Fruit fly (Drosophila melanogaster) whole organism, embryonic: Measurements from ENCODE around the gene CG4629.
A peak's percentile ranks its signal among the peaks of the same experiment; 100 is the strongest.

Experiments
- ATbp ChIP-seq: fragments of 200-800 bp; sonication (Bioruptor generic); optimal IDR thresholded peaks from 2 replicates; lab custom pipeline; 2017; ENCODE audit warnings: missing biosample characterization, mild to moderate bottlenecking, missing genetic modification characterization, missing genetic modification reagents
- B-H2 ChIP-seq: fragments of 200-800 bp; sonication (Bioruptor generic); optimal IDR thresholded peaks from 2 replicates; lab custom pipeline; 2018; ENCODE audit warnings: missing biosample characterization, mild to moderate bottlenecking, missing genetic modification characterization
- Bdp1 ChIP-seq: fragments of 200-800 bp; sonication (Bioruptor generic); optimal IDR thresholded peaks from 3 replicates; lab custom pipeline; 2016; ENCODE audit warnings: missing biosample characterization, missing genetic modification characterization
- Bgb ChIP-seq: fragments of 200-800 bp; sonication (Bioruptor generic); IDR thresholded peaks from 2 replicates; pipeline ENCODE4 v1.3.6; 2022; ENCODE audit warnings: missing biosample characterization, missing genetic modification characterization; ENCODE audit not compliant: partially characterized antibody
- CG11093 ChIP-seq: fragments of 200-800 bp; sonication (Bioruptor generic); IDR thresholded peaks from 3 replicates; pipeline ENCODE4 v1.3.6; 2022; ENCODE audit warnings: missing biosample characterization, missing genetic modification characterization
- CG12104 ChIP-seq: fragments of 200-800 bp; sonication (Bioruptor generic); optimal IDR thresholded peaks from 3 replicates; lab custom pipeline; 2016; ENCODE audit warnings: missing biosample characterization, missing genetic modification characterization
- CG13775 ChIP-seq: fragments of 200-800 bp; sonication (Bioruptor generic); optimal IDR thresholded peaks from 3 replicates; lab custom pipeline; 2017; ENCODE audit warnings: missing biosample characterization, mild to moderate bottlenecking, missing genetic modification characterization
- CG15011 ChIP-seq: fragments of 200-800 bp; sonication (Bioruptor generic); optimal IDR thresholded peaks from 3 replicates; lab custom pipeline; 2018; ENCODE audit warnings: missing biosample characterization, mild to moderate bottlenecking, missing genetic modification characterization
- CG1529 ChIP-seq: fragments of 200-800 bp; sonication (Bioruptor generic); optimal IDR thresholded peaks from 3 replicates; lab custom pipeline; 2018; ENCODE audit warnings: missing biosample characterization, missing genetic modification characterization
- CG15479 ChIP-seq: fragments of 200-800 bp; sonication (Bioruptor generic); optimal IDR thresholded peaks from 3 replicates; lab custom pipeline; 2019; ENCODE audit warnings: missing biosample characterization, mild to moderate bottlenecking, missing genetic modification characterization, moderate library complexity
- CG15601 ChIP-seq: fragments of 200-800 bp; sonication (Bioruptor generic); optimal IDR thresholded peaks from 3 replicates; lab custom pipeline; 2019; ENCODE audit warnings: missing biosample characterization, mild to moderate bottlenecking, missing genetic modification characterization, moderate library complexity
- CG17186 ChIP-seq: fragments of 200-800 bp; sonication (Bioruptor generic); optimal IDR thresholded peaks from 3 replicates; lab custom pipeline; 2017; ENCODE audit warnings: missing biosample characterization, missing genetic modification reagents, missing genetic modification characterization
- CG18619 ChIP-seq: fragments of 200-800 bp; sonication (Bioruptor generic); optimal IDR thresholded peaks from 3 replicates; lab custom pipeline; 2017; ENCODE audit warnings: missing biosample characterization, mild to moderate bottlenecking, missing genetic modification characterization
- CG3065 ChIP-seq: fragments of 200-800 bp; sonication (Bioruptor generic); optimal IDR thresholded peaks from 2 replicates; lab custom pipeline; 2016; ENCODE audit warnings: missing biosample characterization, missing genetic modification characterization
- CG3281 ChIP-seq: fragments of 200-800 bp; sonication (Bioruptor generic); optimal IDR thresholded peaks from 3 replicates; lab custom pipeline; 2017; ENCODE audit warnings: missing biosample characterization, mild to moderate bottlenecking, missing genetic modification characterization
- CG5245 ChIP-seq: fragments of 200-800 bp; sonication (Bioruptor generic); optimal IDR thresholded peaks from 3 replicates; lab custom pipeline; 2016; ENCODE audit warnings: missing biosample characterization, missing genetic modification characterization
- CG6654 ChIP-seq: fragments of 200-800 bp; sonication (Bioruptor generic); optimal IDR thresholded peaks from 2 replicates; lab custom pipeline; 2017; ENCODE audit warnings: missing biosample characterization, mild to moderate bottlenecking, missing genetic modification characterization
- CG6689 ChIP-seq: fragments of 200-800 bp; sonication (Bioruptor generic); IDR thresholded peaks from 2 replicates; pipeline ENCODE4 v1.3.6; 2022; ENCODE audit warnings: missing biosample characterization, missing genetic modification characterization
- CG6765 ChIP-seq: fragments of 200-800 bp; sonication (Bioruptor generic); optimal IDR thresholded peaks from 3 replicates; lab custom pipeline; 2017; ENCODE audit warnings: missing biosample characterization, mild to moderate bottlenecking, missing genetic modification characterization
- CG7963 ChIP-seq: fragments of 200-800 bp; sonication (Bioruptor generic); IDR thresholded peaks from 3 replicates; pipeline ENCODE4 v1.3.6; 2022; ENCODE audit warnings: missing biosample characterization, missing genetic modification characterization; ENCODE audit not compliant: partially characterized antibody
- CG8290 ChIP-seq, 3 experiments: fragments of 200-800 bp; sonication (Bioruptor generic); optimal IDR thresholded peaks; 2 replicates each; lab custom pipeline; 2016 to 2019; ENCODE audit warnings: missing biosample characterization in 3 of 3, missing genetic modification characterization in 3 of 3, mild to moderate bottlenecking in 2 of 3, moderate library complexity in 1 of 3
- D19A ChIP-seq: fragments of 200-800 bp; optimal IDR thresholded peaks from 3 replicates; lab custom pipeline; 2019; ENCODE audit warnings: missing biosample characterization, mild to moderate bottlenecking, missing genetic modification characterization, moderate library complexity
- Gug ChIP-seq: fragments of 200-800 bp; sonication (Bioruptor generic); IDR thresholded peaks from 4 replicates; pipeline ENCODE4 v1.3.6; 2022; ENCODE audit warnings: missing biosample characterization, missing genetic modification characterization
- H15 ChIP-seq: fragments of 200-800 bp; sonication (Bioruptor generic); IDR thresholded peaks from 3 replicates; pipeline ENCODE4 v1.3.6; 2022; ENCODE audit warnings: missing biosample characterization, missing genetic modification characterization
- H2.0 ChIP-seq: fragments of 200-800 bp; sonication (Bioruptor generic); IDR thresholded peaks from 2 replicates; pipeline ENCODE4 v1.3.6; 2022; ENCODE audit warnings: missing biosample characterization, missing genetic modification characterization
- HLH54F ChIP-seq: fragments of 200-800 bp; sonication (Bioruptor generic); optimal IDR thresholded peaks from 3 replicates; lab custom pipeline; 2016; ENCODE audit warnings: missing biosample characterization, missing genetic modification characterization
- Hr78 ChIP-seq, 2 experiments: fragments of 200-800 bp in 1 of 2; fragments of >200 bp in 1 of 2; sonication (Bioruptor generic) in 1 of 2; optimal IDR thresholded peaks; 2 replicates each; lab custom pipeline; 2017 to 2019; ENCODE audit warnings: missing biosample characterization in 2 of 2, missing genetic modification characterization in 2 of 2, mild to moderate bottlenecking in 1 of 2, moderate library complexity in 1 of 2
- Mes4 ChIP-seq: fragments of 200-800 bp; sonication (Bioruptor generic); optimal IDR thresholded peaks from 2 replicates; lab custom pipeline; 2016; ENCODE audit warnings: missing biosample characterization, missing genetic modification characterization
- Nf-YB ChIP-seq: fragments of 200-800 bp; sonication (Bioruptor generic); optimal IDR thresholded peaks from 3 replicates; lab custom pipeline; 2019; ENCODE audit warnings: missing biosample characterization, mild to moderate bottlenecking, missing genetic modification characterization, moderate library complexity
- Ptx1 ChIP-seq: fragments of 200-800 bp; sonication (Bioruptor generic); IDR thresholded peaks from 2 replicates; pipeline ENCODE4 v1.3.6; 2022; ENCODE audit warnings: missing biosample characterization, missing genetic modification characterization
- al ChIP-seq: fragments of 200-800 bp; sonication (Bioruptor generic); IDR thresholded peaks from 2 replicates; pipeline ENCODE4 v1.3.6; 2022; ENCODE audit warnings: missing biosample characterization, missing genetic modification characterization
- bsh ChIP-seq, 2 experiments: fragments of 200-800 bp; sonication (Bioruptor generic); optimal IDR thresholded peaks; 2 replicates each; lab custom pipeline; 2017 to 2018; ENCODE audit warnings: mild to moderate bottlenecking in 2 of 2, missing biosample characterization in 2 of 2, missing genetic modification characterization in 2 of 2, moderate library complexity in 1 of 2
- ems ChIP-seq: fragments of 200-800 bp; sonication (Bioruptor generic); optimal IDR thresholded peaks from 3 replicates; lab custom pipeline; 2016; ENCODE audit warnings: missing biosample characterization, missing genetic modification characterization
- fd3F ChIP-seq: fragments of 200-800 bp; sonication (Bioruptor generic); optimal IDR thresholded peaks from 2 replicates; lab custom pipeline; 2018; ENCODE audit warnings: missing biosample characterization, mild to moderate bottlenecking, missing genetic modification characterization, moderate library complexity
- gfzf ChIP-seq: fragments of 200-800 bp; sonication (Bioruptor generic); optimal IDR thresholded peaks from 2 replicates; lab custom pipeline; 2016; ENCODE audit warnings: missing biosample characterization, mild to moderate bottlenecking, missing genetic modification characterization, moderate library complexity
- ham ChIP-seq: fragments of 200-800 bp; sonication (Bioruptor generic); IDR thresholded peaks from 2 replicates; pipeline ENCODE4 v1.3.6; 2022; ENCODE audit warnings: missing biosample characterization, missing genetic modification characterization
- hbn ChIP-seq: fragments of 200-800 bp; sonication (Bioruptor generic); IDR thresholded peaks from 2 replicates; pipeline ENCODE4 v1.3.6; 2022; ENCODE audit warnings: missing biosample characterization, missing genetic modification characterization; ENCODE audit not compliant: partially characterized antibody
- klu ChIP-seq: fragments of 200-800 bp; sonication (Bioruptor generic); IDR thresholded peaks from 2 replicates; pipeline ENCODE4 v1.3.6; 2022; ENCODE audit warnings: missing biosample characterization, missing genetic modification characterization
- mam ChIP-seq: fragments of 200-800 bp; sonication (Bioruptor generic); optimal IDR thresholded peaks from 3 replicates; lab custom pipeline; 2016; ENCODE audit warnings: missing biosample characterization, missing genetic modification characterization
- org-1 ChIP-seq: fragments of 200-800 bp; sonication (Bioruptor generic); optimal IDR thresholded peaks from 2 replicates; lab custom pipeline; 2017; ENCODE audit warnings: missing biosample characterization, missing genetic modification characterization
- ranshi ChIP-seq: fragments of 200-800 bp; sonication (Bioruptor generic); IDR thresholded peaks from 2 replicates; pipeline ENCODE4 v1.3.6; 2022; ENCODE audit warnings: missing biosample characterization, missing genetic modification characterization
- rib ChIP-seq: fragments of 200-800 bp; sonication (Bioruptor generic); IDR thresholded peaks from 2 replicates; pipeline ENCODE4 v1.3.6; 2022; ENCODE audit warnings: missing biosample characterization, missing genetic modification characterization
- ro ChIP-seq: fragments of 200-800 bp; sonication (Bioruptor generic); IDR thresholded peaks from 2 replicates; pipeline ENCODE4 v1.3.6; 2022; ENCODE audit warnings: missing biosample characterization, missing genetic modification characterization
- salm ChIP-seq: fragments of 200-800 bp; sonication (Bioruptor generic); optimal IDR thresholded peaks from 2 replicates; lab custom pipeline; 2018; ENCODE audit warnings: missing biosample characterization, mild to moderate bottlenecking, missing genetic modification characterization
- sqz ChIP-seq: fragments of 200-800 bp; sonication (Bioruptor generic); optimal IDR thresholded peaks from 3 replicates; lab custom pipeline; 2018; ENCODE audit warnings: missing biosample characterization, mild to moderate bottlenecking, missing genetic modification characterization
- stwl ChIP-seq: fragments of 200-800 bp; sonication (Bioruptor generic); optimal IDR thresholded peaks from 3 replicates; lab custom pipeline; 2018; ENCODE audit warnings: missing biosample characterization, mild to moderate bottlenecking, missing genetic modification characterization, moderate library complexity
- vnd ChIP-seq: fragments of 200-800 bp; sonication (Bioruptor generic); IDR thresholded peaks from 3 replicates; pipeline ENCODE4 v1.3.6; 2022; ENCODE audit warnings: missing biosample characterization, missing genetic modification characterization; ENCODE audit not compliant: partially characterized antibody
- z ChIP-seq: fragments of 200-800 bp; sonication (Bioruptor generic); IDR thresholded peaks from 3 replicates; pipeline ENCODE4 v1.3.6; 2022; ENCODE audit warnings: missing biosample characterization, missing genetic modification characterization

CG4629 gene

DNA sequence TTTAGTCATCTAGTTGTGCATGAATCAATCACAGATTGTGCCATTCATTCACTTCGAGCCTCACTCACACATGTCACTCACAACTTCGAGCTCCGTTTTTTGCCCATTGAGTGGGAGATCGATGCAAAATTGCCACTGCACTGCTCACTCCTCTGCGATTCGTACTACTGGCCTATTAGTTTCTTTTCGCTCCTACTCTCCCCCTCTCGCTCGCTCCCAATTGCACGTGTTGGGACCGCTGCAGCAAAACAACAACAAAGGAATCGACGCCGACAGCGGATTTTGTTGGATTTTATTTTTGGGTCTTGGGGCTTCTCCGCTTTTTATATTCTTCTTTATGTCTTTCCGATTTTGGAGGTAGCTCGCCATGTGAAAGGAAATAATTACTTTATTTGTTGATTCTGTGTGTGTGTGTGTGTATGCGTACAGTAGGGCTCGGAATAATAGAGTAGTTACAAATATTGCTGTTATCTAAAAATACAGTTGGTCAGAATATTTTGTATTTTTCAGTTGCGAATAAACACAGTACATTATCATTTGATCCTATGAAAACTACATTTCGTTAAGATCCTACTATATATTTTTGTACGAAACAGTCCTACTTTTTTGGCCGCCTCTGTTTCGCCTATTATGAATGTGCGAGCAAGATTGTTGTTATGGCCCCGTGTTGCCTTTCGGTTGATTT is 28.0 kb downstream of the CG4629 start (continued):
- TF ChIP-seq CG5245 (GFP tag; lab: Kevin White, UChicago) (peak; percentile 72), stwl (tag; lab: Kevin White, UChicago) (peak; percentile 14), CG15479 (GFP tag; lab: Kevin White, UChicago) (no peak), vnd (GFP tag; lab: Robert Waterston, UW) (no peak), ems (GFP tag; lab: Kevin White, UChicago) (peak; percentile 67), Nf-YB (GFP tag; lab: Kevin White, UChicago) (peak; percentile 67), B-H2 (GFP tag; lab: Kevin White, UChicago) (no peak), CG15601 (tag; lab: Kevin White, UChicago) (peak; percentile 88), al (GFP tag; lab: Robert Waterston, UW) (no peak), salm (peak; percentile 84), org-1 (GFP tag; lab: Kevin White, UChicago) (peak; percentile 85), sqz (GFP tag; lab: Kevin White, UChicago) (peak; percentile 76), mam (peak; percentile 59), CG3281 (GFP tag; lab: Kevin White, UChicago) (peak; percentile 66), ranshi (GFP tag; lab: Robert Waterston, UW) (peak; percentile 43; the same call in 1 of the 2 replicates), rib (GFP tag; lab: Robert Waterston, UW) (peak; percentile 15; the same call in 1 of the 2 replicates), CG6654 (GFP tag; lab: Kevin White, UChicago) (peak; percentile 61), Ptx1 (GFP tag; lab: Robert Waterston, UW) (peak; percentile 73), CG6689 (GFP tag; lab: Robert Waterston, UW) (peak; percentile 82), gfzf (no peak), CG3065 (peak; percentile 58), ATbp (GFP tag; lab: Kevin White, UChicago) (peak; percentile 88), CG6765 (GFP tag; lab: Kevin White, UChicago) (no peak), CG12104 (GFP tag; lab: Kevin White, UChicago) (peak; percentile 42), CG18619 (GFP tag; lab: Kevin White, UChicago) (peak; percentile 63), Bgb (GFP tag; lab: Robert Waterston, UW) (no peak), bsh (GFP tag; optimal IDR thresholded peaks at IDR 0.05; lab: Kevin White, UChicago) (peak in 1 of 2 experiments; percentile 93), Hr78 (GFP tag; optimal IDR thresholded peaks at IDR 0.05; lab: Kevin White, UChicago) (peak in 1 of 2 experiments; percentile 74), CG1529 (peak; percentile 80), H2.0 (peak; percentile 66), CG11093 (GFP tag; lab: Robert Waterston, UW) (peak; percentile 60; the same call in 1 of the 3 replicates), CG15011 (GFP tag; lab: Kevin White, UChicago) (peak; percentile 66), Mes4 (peak; percentile 78), ham (GFP tag; lab: Robert Waterston, UW) (no peak), D19A (tag; lab: Kevin White, UChicago) (peak; percentile 87), fd3F (GFP tag; lab: Kevin White, UChicago) (peak; percentile 19), klu (no peak), HLH54F (GFP tag; lab: Kevin White, UChicago) (peak; percentile 40), CG8290 (GFP tag; optimal IDR thresholded peaks at IDR 0.05; lab: Kevin White, UChicago) (peak; percentile 53), CG8290 (tag; optimal IDR thresholded peaks at IDR 0.05; lab: Kevin White, UChicago) (peak in 1 of 2 experiments; percentile 82), Bdp1 (GFP tag; lab: Kevin White, UChicago) (peak; percentile 27), Gug (GFP tag; lab: Robert Waterston, UW) (peak; percentile 42; the same call in 1 of the 4 replicates), CG17186 (GFP tag; lab: Kevin White, UChicago) (peak; percentile 43), hbn (GFP tag; lab: Robert Waterston, UW) (no peak), CG7963 (GFP tag; lab: Robert Waterston, UW) (no peak), z (GFP tag; lab: Robert Waterston, UW) (peak; percentile 58; the same call in 1 of the 3 replicates), H15 (GFP tag; lab: Robert Waterston, UW) (peak; percentile 80), ro (no peak), CG13775 (GFP tag; lab: Kevin White, UChicago) (peak; percentile 63)
